Fruit fly (Drosophila melanogaster) whole organism, embryonic: ENCODE data around the gene CG33331.

Source experiments
- Antp ChIP-seq: fragments of 200-800 bp; sonication (Bioruptor generic); optimal IDR thresholded peaks from 3 replicates; lab custom pipeline; 2016; ENCODE audit warnings: missing biosample characterization, missing genetic modification characterization
- Atf3 ChIP-seq: fragments of 200-800 bp; sonication (Bioruptor generic); optimal IDR thresholded peaks from 3 replicates; lab custom pipeline; 2016; ENCODE audit warnings: missing biosample characterization, missing genetic modification characterization
- CG10274 ChIP-seq: fragments of 200-800 bp; sonication (Bioruptor generic); optimal IDR thresholded peaks from 3 replicates; lab custom pipeline; 2017; ENCODE audit warnings: missing biosample characterization, mild to moderate bottlenecking, missing genetic modification characterization
- CG10321 ChIP-seq: fragments of 200-800 bp; sonication (Bioruptor generic); IDR thresholded peaks from 2 replicates; pipeline ENCODE4 v1.3.6; 2022; ENCODE audit warnings: missing biosample characterization, missing genetic modification characterization
- CG12659 ChIP-seq: fragments of 200-800 bp; sonication (Bioruptor generic); optimal IDR thresholded peaks from 3 replicates; lab custom pipeline; 2017; ENCODE audit warnings: mild to moderate bottlenecking, missing biosample characterization, missing genetic modification reagents, missing genetic modification characterization
- CG13775 ChIP-seq: fragments of 200-800 bp; sonication (Bioruptor generic); optimal IDR thresholded peaks from 3 replicates; lab custom pipeline; 2017; ENCODE audit warnings: missing biosample characterization, mild to moderate bottlenecking, missing genetic modification characterization
- CG14441 ChIP-seq: fragments of 200-800 bp; sonication (Bioruptor generic); IDR thresholded peaks from 2 replicates; pipeline ENCODE4 v1.3.6; 2022; ENCODE audit warnings: missing biosample characterization, missing genetic modification characterization
- CG15696 ChIP-seq: fragments of 200-800 bp; sonication (Bioruptor generic); optimal IDR thresholded peaks from 2 replicates; lab custom pipeline; 2019; ENCODE audit warnings: missing biosample characterization, mild to moderate bottlenecking, missing genetic modification characterization, moderate library complexity
- CG1602 ChIP-seq: fragments of 200-800 bp; sonication (Bioruptor generic); optimal IDR thresholded peaks from 3 replicates; lab custom pipeline; 2016; ENCODE audit warnings: missing biosample characterization, missing genetic modification characterization
- CG1647 ChIP-seq: fragments of 200-800 bp; sonication (Bioruptor generic); optimal IDR thresholded peaks from 3 replicates; lab custom pipeline; 2016; ENCODE audit warnings: missing biosample characterization, missing genetic modification characterization
- CG16863 ChIP-seq: fragments of 200-800 bp; sonication (Bioruptor generic); optimal IDR thresholded peaks from 3 replicates; lab custom pipeline; 2016; ENCODE audit warnings: missing biosample characterization, missing genetic modification characterization
- CG17612 ChIP-seq: fragments of 200-800 bp; sonication (Bioruptor generic); IDR thresholded peaks from 2 replicates; pipeline ENCODE4 v1.3.6; 2022; ENCODE audit warnings: missing biosample characterization, missing genetic modification characterization
- CG17802 ChIP-seq: fragments of 200-800 bp; sonication (Bioruptor generic); optimal IDR thresholded peaks from 2 replicates; lab custom pipeline; 2018; ENCODE audit warnings: missing biosample characterization, mild to moderate bottlenecking, missing genetic modification characterization, moderate library complexity
- CG18476 ChIP-seq: fragments of 200-800 bp; sonication (Bioruptor generic); optimal IDR thresholded peaks from 2 replicates; lab custom pipeline; 2016; ENCODE audit warnings: missing biosample characterization, mild to moderate bottlenecking, missing genetic modification characterization
- CG18619 ChIP-seq: fragments of 200-800 bp; sonication (Bioruptor generic); optimal IDR thresholded peaks from 3 replicates; lab custom pipeline; 2017; ENCODE audit warnings: missing biosample characterization, mild to moderate bottlenecking, missing genetic modification characterization
- CG30403 ChIP-seq: fragments of 200-800 bp; sonication (Bioruptor generic); optimal IDR thresholded peaks from 3 replicates; lab custom pipeline; 2016; ENCODE audit warnings: missing biosample characterization, missing genetic modification characterization
- CG31224 ChIP-seq: fragments of 200-800 bp; sonication (Bioruptor generic); IDR thresholded peaks from 2 replicates; pipeline ENCODE4 v1.3.6; 2022; ENCODE audit warnings: missing biosample characterization, missing genetic modification characterization
- CG31365 ChIP-seq: fragments of 200-800 bp; sonication (Bioruptor generic); optimal IDR thresholded peaks from 2 replicates; lab custom pipeline; 2018; ENCODE audit warnings: missing biosample characterization, mild to moderate bottlenecking, missing genetic modification characterization
- CG32772 ChIP-seq: fragments of 200-800 bp; sonication (Bioruptor generic); IDR thresholded peaks from 2 replicates; pipeline ENCODE4 v1.3.6; 2022; ENCODE audit warnings: missing biosample characterization, missing genetic modification characterization
- CG33213 ChIP-seq: fragments of 200-800 bp; sonication (Bioruptor generic); optimal IDR thresholded peaks from 3 replicates; lab custom pipeline; 2016; ENCODE audit warnings: missing biosample characterization, missing genetic modification characterization
- CG4404 ChIP-seq: fragments of 200-800 bp; sonication (Bioruptor generic); IDR thresholded peaks from 2 replicates; pipeline ENCODE4 v1.3.6; 2022; ENCODE audit warnings: missing biosample characterization, missing genetic modification characterization
- CG4424 ChIP-seq: fragments of 200-800 bp; sonication (Bioruptor generic); optimal IDR thresholded peaks from 3 replicates; lab custom pipeline; 2016; ENCODE audit warnings: missing biosample characterization, missing genetic modification characterization
- CG6791 ChIP-seq: fragments of 200-800 bp; sonication (Bioruptor generic); IDR thresholded peaks from 3 replicates; pipeline ENCODE4 v1.3.6; 2022; ENCODE audit warnings: missing biosample characterization, missing genetic modification characterization; ENCODE audit not compliant: partially characterized antibody
- CG7745 ChIP-seq: fragments of 200-800 bp; sonication (Bioruptor generic); optimal IDR thresholded peaks from 2 replicates; lab custom pipeline; 2018; ENCODE audit warnings: missing biosample characterization, mild to moderate bottlenecking, missing genetic modification characterization, moderate library complexity
- Dek ChIP-seq: fragments of 200-800 bp; sonication (Bioruptor generic); optimal IDR thresholded peaks from 3 replicates; lab custom pipeline; 2019; ENCODE audit warnings: missing biosample characterization, mild to moderate bottlenecking, missing genetic modification characterization, moderate library complexity
- Doc2 ChIP-seq: fragments of 200-800 bp; sonication (Bioruptor generic); IDR thresholded peaks from 2 replicates; pipeline ENCODE4 v1.3.6; 2022; ENCODE audit warnings: missing biosample characterization, missing genetic modification characterization
- E2f1 ChIP-seq: fragments of 200-800 bp; sonication (Bioruptor generic); IDR thresholded peaks from 2 replicates; pipeline ENCODE4 v1.3.6; 2022; ENCODE audit warnings: missing biosample characterization, missing genetic modification characterization
- Elba2 ChIP-seq: fragments of 200-800 bp; sonication (Bioruptor generic); optimal IDR thresholded peaks from 3 replicates; lab custom pipeline; 2016; ENCODE audit warnings: missing biosample characterization, missing genetic modification characterization
- GATAe ChIP-seq: fragments of 200-800 bp; sonication (Bioruptor generic); conservative IDR thresholded peaks from 2 replicates; pipeline ENCODE4 v1.3.6; 2022; ENCODE audit warnings: missing biosample characterization, missing genetic modification characterization
- HmgD ChIP-seq: fragments of 200-800 bp; sonication (Bioruptor generic); optimal IDR thresholded peaks from 3 replicates; lab custom pipeline; 2016; ENCODE audit warnings: missing biosample characterization, missing genetic modification characterization
- Jarid2 ChIP-seq: fragments of 200-800 bp; sonication (Bioruptor generic); optimal IDR thresholded peaks from 3 replicates; lab custom pipeline; 2017; ENCODE audit warnings: mild to moderate bottlenecking, missing biosample characterization, missing genetic modification reagents, missing genetic modification characterization
- NFAT ChIP-seq: fragments of 200-800 bp; sonication (Bioruptor generic); IDR thresholded peaks from 2 replicates; pipeline ENCODE4 v1.3.6; 2022; ENCODE audit warnings: missing biosample characterization, missing genetic modification characterization
- NfI ChIP-seq: fragments of 200-800 bp; sonication (Bioruptor generic); optimal IDR thresholded peaks from 3 replicates; lab custom pipeline; 2018; ENCODE audit warnings: missing biosample characterization, mild to moderate bottlenecking, missing genetic modification characterization, moderate library complexity
- Sox102F ChIP-seq: fragments of 200-800 bp; sonication (Bioruptor generic); optimal IDR thresholded peaks from 2 replicates; lab custom pipeline; 2018; ENCODE audit warnings: missing biosample characterization, mild to moderate bottlenecking, missing genetic modification characterization, moderate library complexity
- Sry-δ ChIP-seq: fragments of 200-800 bp; sonication (Bioruptor generic); optimal IDR thresholded peaks from 2 replicates; lab custom pipeline; 2016; ENCODE audit warnings: missing biosample characterization, missing genetic modification characterization
- Ssrp ChIP-seq: fragments of 200-800 bp; sonication (Bioruptor generic); optimal IDR thresholded peaks from 2 replicates; lab custom pipeline; 2018; ENCODE audit warnings: missing biosample characterization, mild to moderate bottlenecking, missing genetic modification characterization, moderate library complexity
- Vsx1 ChIP-seq: fragments of 200-800 bp; sonication (Bioruptor generic); optimal IDR thresholded peaks from 2 replicates; lab custom pipeline; 2017; ENCODE audit warnings: missing biosample characterization, mild to moderate bottlenecking, missing genetic modification characterization, missing genetic modification reagents
- ato ChIP-seq: fragments of 200-800 bp; sonication (Bioruptor generic); IDR thresholded peaks from 2 replicates; pipeline ENCODE4 v1.3.6; 2022; ENCODE audit warnings: missing biosample characterization, missing genetic modification characterization; ENCODE audit not compliant: partially characterized antibody
- cas ChIP-seq: fragments of 200-800 bp; sonication (Bioruptor generic); IDR thresholded peaks from 2 replicates; pipeline ENCODE4 v1.3.6; 2022; ENCODE audit warnings: missing biosample characterization, missing genetic modification characterization
- chif ChIP-seq, 2 experiments: fragments of 200-800 bp; sonication (Bioruptor generic); optimal IDR thresholded peaks; 3 replicates each; lab custom pipeline; 2016; ENCODE audit warnings: missing biosample characterization in 2 of 2, missing genetic modification characterization in 2 of 2
- chm ChIP-seq: fragments of 200-800 bp; sonication (Bioruptor generic); IDR thresholded peaks from 2 replicates; pipeline ENCODE4 v1.3.6; 2022; ENCODE audit warnings: missing biosample characterization, missing genetic modification characterization
- ci ChIP-seq: fragments of 200-800 bp; sonication (Bioruptor generic); IDR thresholded peaks from 3 replicates; pipeline ENCODE4 v1.3.6; 2022; ENCODE audit warnings: missing biosample characterization, missing genetic modification characterization
- exex ChIP-seq: fragments of 200-800 bp; sonication (Bioruptor generic); optimal IDR thresholded peaks from 4 replicates; lab custom pipeline; 2018; ENCODE audit warnings: missing biosample characterization, mild to moderate bottlenecking, missing genetic modification characterization, moderate library complexity
- fd3F ChIP-seq: fragments of 200-800 bp; sonication (Bioruptor generic); optimal IDR thresholded peaks from 2 replicates; lab custom pipeline; 2018; ENCODE audit warnings: missing biosample characterization, mild to moderate bottlenecking, missing genetic modification characterization, moderate library complexity
- kay ChIP-seq: fragments of 200-800 bp; sonication (Bioruptor generic); optimal IDR thresholded peaks from 2 replicates; lab custom pipeline; 2016; ENCODE audit warnings: missing biosample characterization, missing genetic modification characterization
- luna ChIP-seq: fragments of 200-800 bp; sonication (Bioruptor generic); optimal IDR thresholded peaks from 2 replicates; lab custom pipeline; 2016; ENCODE audit warnings: missing biosample characterization, missing genetic modification characterization
- pb ChIP-seq: fragments of 200-800 bp; sonication (Bioruptor generic); optimal IDR thresholded peaks from 3 replicates; lab custom pipeline; 2016; ENCODE audit warnings: missing biosample characterization, missing genetic modification characterization
- pzg ChIP-seq: fragments of 200-800 bp; sonication (Bioruptor generic); optimal IDR thresholded peaks from 3 replicates; lab custom pipeline; 2018; ENCODE audit warnings: missing biosample characterization, mild to moderate bottlenecking, missing genetic modification characterization, moderate library complexity
- run ChIP-seq: fragments of 200-800 bp; sonication (Bioruptor generic); optimal IDR thresholded peaks from 3 replicates; lab custom pipeline; 2018; ENCODE audit warnings: missing biosample characterization, mild to moderate bottlenecking, missing genetic modification characterization
- tx ChIP-seq: fragments of 200-800 bp; sonication (Bioruptor generic); optimal IDR thresholded peaks from 2 replicates; lab custom pipeline; 2016; ENCODE audit warnings: missing biosample characterization, missing genetic modification characterization
- zf30C ChIP-seq: fragments of 200-800 bp; sonication (Bioruptor generic); optimal IDR thresholded peaks from 3 replicates; lab custom pipeline; 2018; ENCODE audit warnings: missing biosample characterization, mild to moderate bottlenecking, missing genetic modification characterization

The CG33331 gene

dm6 chr3R:14875274-14875964 lies 10.8 kb upstream of the CG33331 start, which contains the start of gene btsz (continued):
- TF ChIP-seq zf30C (GFP tag; lab: Kevin White, UChicago) (no peak), Atf3 (GFP tag; lab: Kevin White, UChicago) (no peak), CG13775 (GFP tag; lab: Kevin White, UChicago) (peak; percentile 46), cas (no peak), kay (GFP tag; lab: Kevin White, UChicago) (no peak), Dek (tag; lab: Kevin White, UChicago) (peak; percentile 22), chm (GFP tag; lab: Robert Waterston, UW) (no peak), CG32772 (GFP tag; lab: Robert Waterston, UW) (no peak), Vsx1 (GFP tag; lab: Kevin White, UChicago) (no peak), CG4404 (no peak), Antp (GFP tag; lab: Kevin White, UChicago) (no peak), Elba2 (GFP tag; lab: Kevin White, UChicago) (no peak), CG1647 (no peak), CG16863 (no peak), NfI (GFP tag; lab: Kevin White, UChicago) (peak; percentile 14), CG10321 (GFP tag; lab: Robert Waterston, UW) (no peak), exex (tag; lab: Kevin White, UChicago) (peak; percentile 15), CG15696 (tag; lab: Kevin White, UChicago) (no peak), pzg (GFP tag; lab: Kevin White, UChicago) (no peak), CG6791 (GFP tag; lab: Robert Waterston, UW) (no peak), CG12659 (GFP tag; lab: Kevin White, UChicago) (peak; percentile 47), Sry-δ (GFP tag; lab: Kevin White, UChicago) (no peak), CG1602 (GFP tag; lab: Kevin White, UChicago) (no peak), GATAe (GFP tag; lab: Robert Waterston, UW) (no peak), tx (GFP tag; lab: Kevin White, UChicago) (no peak), HmgD (GFP tag; lab: Kevin White, UChicago) (no peak), CG33213 (GFP tag; lab: Kevin White, UChicago) (no peak), CG18619 (peak; percentile 59), luna (GFP tag; lab: Kevin White, UChicago) (no peak), CG31365 (tag; lab: Kevin White, UChicago) (no peak), ato (GFP tag; lab: Robert Waterston, UW) (no peak), pb (GFP tag; lab: Kevin White, UChicago) (no peak), CG31224 (GFP tag; lab: Robert Waterston, UW) (no peak), CG10274 (GFP tag; lab: Kevin White, UChicago) (peak; percentile 9), CG17612 (no peak), NFAT (GFP tag; lab: Robert Waterston, UW) (no peak), Jarid2 (GFP tag; lab: Kevin White, UChicago) (no peak), CG18476 (GFP tag; lab: Kevin White, UChicago) (peak; percentile 23), fd3F (peak; percentile 35), CG30403 (GFP tag; lab: Kevin White, UChicago) (peak; percentile 66), E2f1 (GFP tag; lab: Robert Waterston, UW) (no peak), Ssrp (tag; lab: Kevin White, UChicago) (no peak), Sox102F (peak; percentile 33), ci (GFP tag; lab: Robert Waterston, UW) (no peak), run (tag; lab: Kevin White, UChicago) (no peak), Doc2 (GFP tag; lab: Robert Waterston, UW) (no peak), chif (GFP tag; optimal IDR thresholded peaks at IDR 0.05; lab: Kevin White, UChicago) (no peak), CG14441 (GFP tag; lab: Robert Waterston, UW) (no peak), CG7745 (tag; lab: Kevin White, UChicago) (no peak), CG4424 (GFP tag; lab: Kevin White, UChicago) (peak; percentile 52), CG17802 (tag; lab: Kevin White, UChicago) (no peak)
